Fruit fly (Drosophila melanogaster) whole organism, prepupa: ENCODE results near the gene mTerf3.

Experiments
- Blimp-1 ChIP-seq: fragments of 200-800 bp; sonication (Bioruptor generic); optimal IDR thresholded peaks from 3 replicates; lab custom pipeline; 2017; ENCODE audit warnings: missing biosample characterization, missing genetic modification characterization, mild to moderate bottlenecking, moderate library complexity, missing genetic modification reagents
- Sox102F ChIP-seq: fragments of 200-800 bp; sonication (Bioruptor generic); optimal IDR thresholded peaks from 2 replicates; lab custom pipeline; 2016; ENCODE audit warnings: missing biosample characterization, mild to moderate bottlenecking, missing genetic modification characterization
- fd59A ChIP-seq: fragments of 200-800 bp; sonication (Bioruptor generic); optimal IDR thresholded peaks from 2 replicates; lab custom pipeline; 2017; ENCODE audit warnings: missing biosample characterization, mild to moderate bottlenecking, missing genetic modification characterization, missing genetic modification reagents
- fkh ChIP-seq: fragments of 200-800 bp; sonication (Bioruptor generic); optimal IDR thresholded peaks from 3 replicates; lab custom pipeline; 2017; ENCODE audit warnings: missing biosample characterization, mild to moderate bottlenecking, missing genetic modification characterization, moderate library complexity

DNA sequence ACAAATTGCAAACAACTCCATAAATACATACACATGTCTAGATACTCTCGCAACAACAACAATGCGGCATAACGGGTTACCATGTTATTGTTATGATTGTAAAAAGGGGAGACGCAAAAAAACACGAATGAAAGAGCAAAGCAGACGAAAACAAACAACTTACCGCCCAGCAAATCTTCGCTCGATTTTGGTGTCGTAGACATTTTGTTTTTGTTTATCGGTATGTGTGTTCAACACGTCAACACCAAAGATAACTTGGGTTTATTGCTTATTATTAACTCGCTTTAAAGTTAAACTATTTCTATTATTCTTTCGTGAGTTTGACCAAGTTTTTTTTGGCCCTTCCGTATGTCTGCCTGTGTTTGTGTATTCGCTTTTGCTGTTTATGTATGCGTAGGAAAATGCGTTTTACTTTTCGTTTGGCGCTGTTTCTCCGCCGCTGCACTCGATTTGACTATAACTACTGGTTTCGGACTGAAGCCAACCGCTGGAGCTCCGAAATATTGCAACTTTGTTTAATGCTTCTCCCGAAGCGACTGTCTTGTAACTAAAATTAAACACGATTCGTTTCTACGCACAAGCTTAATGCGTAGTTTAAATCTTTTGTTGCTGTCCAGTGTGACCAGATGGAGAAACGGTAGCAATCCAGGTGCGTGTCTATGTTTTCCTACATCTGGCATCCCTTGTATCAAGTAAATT is 1.6 kb downstream of the mTerf3 start, which contains the start of gene BNIP3:
- TF ChIP-seq Sox102F (no peak), Blimp-1 (GFP tag; lab: Kevin White, UChicago) (no peak), fkh (GFP tag; lab: Kevin White, UChicago) (no peak), fd59A (GFP tag; lab: Kevin White, UChicago) (no peak)
